Fruit fly (Drosophila melanogaster) S2 (cell line): Measurements from ENCODE around the gene fal.

ENCODE experiments used
- CG8478 ChIP-seq: fragments of >200 bp; optimal IDR thresholded peaks from 2 replicates; lab custom pipeline; 2018
- CTCF ChIP-seq, 2 experiments: fragments of >200 bp; optimal IDR thresholded peaks; 2 replicates each; lab custom pipeline; 2018

- TF ChIP-seq CG8478 (lab: Kevin White, UChicago) (no peak), CTCF (optimal IDR thresholded peaks at IDR 0.05; lab: Kevin White, UChicago) (no peak)
These were observed 20.5 kb downstream of the fal start for dm6 chr3L:19314877-19315276.
